Worm (Caenorhabditis elegans): Measurements from ENCODE around the gene F07E5.9.
"Not testable (repeated sequence)": the region's sequence is repeated elsewhere in the genome, so short reads cannot be mapped to it uniquely, and the experiment has no call there.

F07E5.9 gene

DNA sequence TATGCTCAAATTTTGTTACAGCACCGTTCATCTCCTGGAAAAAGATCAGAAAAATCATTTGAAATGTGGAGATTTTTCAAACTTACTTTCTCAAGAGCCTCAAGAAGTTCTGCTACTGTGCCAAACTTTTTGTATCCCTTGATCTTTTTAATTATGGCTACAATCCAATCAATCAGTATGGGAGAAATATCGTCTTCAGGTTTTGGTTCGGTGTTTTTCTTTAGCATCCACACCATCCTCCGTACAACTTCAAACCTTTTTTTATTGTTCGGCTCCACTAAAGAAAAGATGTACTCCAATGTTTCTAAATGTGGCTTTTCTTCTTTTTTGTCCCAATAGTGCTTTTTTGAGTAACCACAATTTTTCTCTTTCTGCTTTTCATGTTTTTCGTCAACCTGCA is 3.9 kb downstream of the F07E5.9 start:
- no peak for TF ChIP-seq unc-62 (GFP tag; optimal IDR thresholded peaks at IDR 0.05)

DNA sequence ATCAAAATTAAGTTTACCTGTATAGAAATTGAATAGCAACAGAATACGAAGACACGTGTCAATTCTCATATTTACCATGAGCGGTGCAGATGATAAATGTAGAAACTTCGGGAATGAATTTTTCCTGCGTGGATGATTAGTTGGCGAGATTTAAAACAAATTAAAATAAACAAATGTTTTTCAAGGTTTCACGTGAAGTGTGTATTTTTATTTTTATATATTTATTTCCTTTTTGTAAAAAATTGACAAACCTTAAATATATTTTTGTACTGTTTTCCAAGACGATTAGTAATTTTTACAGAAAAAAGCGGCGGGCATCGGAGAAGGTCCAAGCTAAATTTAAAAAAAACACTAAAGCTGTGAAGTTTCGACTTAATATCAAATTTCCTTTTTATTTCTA is 4.8 kb downstream of the F07E5.9 start, which contains the start of gene F07E5.8:
TSS of gene F07E5.8 (minus strand) at position 101 of the 400 bp plus-strand sequence.
- no peak for TF ChIP-seq unc-62 (GFP tag; optimal IDR thresholded peaks at IDR 0.05)

ce11 chrII:2071429-2071828 is 8.9 kb downstream of the F07E5.9 start, which contains the start of gene F07E5.7:
Gene F07E5.7, minus strand, starts transcription at chrII:2071529.
- TF ChIP-seq unc-62 (GFP tag; optimal IDR thresholded peaks at IDR 0.05) = no peak

DNA sequence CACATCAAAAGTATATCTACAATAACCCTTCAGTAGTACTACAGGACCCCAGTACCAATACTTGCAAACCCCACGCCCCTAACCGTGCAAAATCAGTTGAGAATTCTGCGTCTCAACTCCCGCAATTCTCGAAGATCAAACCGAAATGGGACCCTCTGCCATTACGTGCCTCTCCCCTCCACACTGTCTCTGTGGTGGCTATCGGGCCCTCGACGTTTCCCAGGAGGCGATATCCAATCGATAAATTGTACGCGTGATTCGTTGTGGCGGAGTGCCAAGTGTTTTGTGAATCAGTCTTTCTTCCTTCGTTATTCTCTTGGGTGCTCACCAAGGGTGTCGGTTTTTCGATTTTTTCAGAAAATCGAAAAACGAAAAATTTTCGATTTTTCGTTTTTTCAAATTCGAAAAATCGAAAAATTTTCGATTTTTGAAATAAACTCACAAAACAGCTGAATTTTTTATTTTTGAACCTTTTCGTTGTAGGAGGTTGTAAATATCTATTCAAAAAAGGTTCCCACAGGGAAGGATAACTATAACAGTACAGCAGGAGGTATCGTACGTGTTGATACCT is 12.8 kb downstream of the F07E5.9 start, which contains the start of gene F07E5.12:
TSS of gene F07E5.12 (plus strand) at position 521 of the 571 bp plus-strand sequence.
- TF ChIP-seq unc-62 (GFP tag; optimal IDR thresholded peaks at IDR 0.05) = not testable (repeated sequence)

DNA sequence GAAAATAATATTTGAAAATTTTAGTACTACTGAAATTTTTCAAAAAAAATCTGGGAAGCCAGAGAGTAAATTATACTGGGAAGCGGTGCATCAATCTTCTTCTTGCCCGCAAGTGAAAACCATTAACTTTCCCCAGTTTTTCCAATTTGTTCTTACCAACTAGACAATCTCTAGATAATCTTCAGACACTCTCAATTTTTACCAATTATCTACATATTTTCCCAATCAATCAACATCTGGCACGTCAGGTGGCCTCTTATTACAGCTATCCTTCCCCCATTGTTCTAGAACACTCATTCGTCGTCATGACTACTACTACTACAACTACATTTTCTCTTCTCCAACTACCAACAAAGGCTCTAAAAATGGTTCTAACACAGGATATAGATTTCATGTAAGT is 15.8 kb downstream of the F07E5.9 start, which contains the start of gene fbxb-6:
TSS of gene fbxb-6 (plus strand) at position 301 of the 400 bp plus-strand sequence.
- TF ChIP-seq unc-62 (GFP tag; optimal IDR thresholded peaks at IDR 0.05) = no peak

DNA sequence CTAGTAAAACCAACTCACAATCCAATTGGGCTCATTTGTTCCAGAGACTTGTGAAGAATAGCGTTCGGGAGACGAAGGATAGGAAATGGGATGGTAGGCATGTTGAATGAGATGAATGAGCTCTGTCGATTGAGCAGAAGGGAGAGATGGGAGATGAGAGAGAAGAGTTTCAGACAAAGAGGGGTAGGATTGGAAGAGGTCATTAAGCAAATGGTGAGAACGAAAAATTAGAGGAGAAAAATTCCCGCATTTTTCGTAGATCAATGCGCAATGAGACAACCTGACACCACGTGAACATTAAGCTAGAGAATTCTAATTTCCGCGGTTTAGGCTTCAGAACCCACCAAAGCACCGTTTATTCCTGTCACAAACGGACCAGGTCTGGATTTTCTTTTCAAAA is 16.3 kb downstream of the F07E5.9 start, which contains the start of gene F07E5.13:
TSS of gene F07E5.13 (minus strand) at position 101 of the 400 bp plus-strand sequence.
- no peak for TF ChIP-seq unc-62 (GFP tag; optimal IDR thresholded peaks at IDR 0.05)

- no peak for TF ChIP-seq unc-62 (GFP tag; optimal IDR thresholded peaks at IDR 0.05)
Measured at ce11 chrII:2058985-2059384, 21.3 kb downstream of the F07E5.9 start, which contains the start of gene F07E5.5. Gene F07E5.5, minus strand, starts transcription at chrII:2059070.

DNA sequence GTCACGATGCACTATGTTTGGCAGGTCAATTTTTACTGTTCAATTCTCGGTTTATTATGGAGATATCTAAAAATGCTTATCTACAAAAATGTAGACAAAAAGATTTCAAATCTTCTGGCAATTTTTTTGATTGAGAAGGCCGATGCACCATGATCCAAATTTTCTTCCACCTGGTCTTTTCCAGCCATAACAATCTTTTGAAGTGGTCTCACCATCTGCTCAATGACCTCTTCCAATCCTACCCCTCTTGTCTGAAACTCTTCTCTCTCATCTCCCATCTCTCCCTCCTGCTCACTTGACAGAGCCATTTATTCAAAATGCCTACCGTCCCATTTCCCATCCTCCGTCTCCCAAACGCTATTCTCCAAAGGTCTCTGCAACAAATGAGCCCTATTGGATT is 29.0 kb downstream of the F07E5.9 start, which contains the start of gene fbxb-35:
TSS of gene fbxb-35 (plus strand) at position 301 of the 400 bp plus-strand sequence.
- TF ChIP-seq unc-62 (GFP tag; optimal IDR thresholded peaks at IDR 0.05) = no peak

DNA sequence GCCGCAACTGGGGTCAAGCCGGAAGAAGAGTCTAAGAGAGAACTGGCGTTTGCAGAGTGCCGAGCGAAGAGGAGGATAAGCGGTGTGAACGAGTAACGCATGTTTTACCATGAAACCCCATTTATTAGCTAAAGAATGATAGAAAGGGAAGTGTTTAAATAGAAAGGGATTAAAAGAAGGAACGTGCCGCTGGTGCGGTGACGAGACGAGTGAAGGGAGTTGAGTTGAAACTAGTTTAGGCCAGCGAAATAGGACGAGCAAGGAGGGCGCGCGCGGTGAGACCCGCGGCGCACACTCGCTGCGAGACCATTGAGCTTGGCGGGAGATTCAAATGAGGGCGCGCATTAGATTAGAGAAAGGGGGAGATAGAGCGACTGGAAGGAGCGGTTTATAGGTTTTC is 33.8 kb downstream of the F07E5.9 start, which contains the start of gene math-1:
TSS of gene math-1 (minus strand) at position 101 of the 400 bp plus-strand sequence.
- not testable (repeated sequence) for TF ChIP-seq unc-62 (GFP tag; optimal IDR thresholded peaks at IDR 0.05)

ce11 chrII:2045505-2045904 is 34.8 kb downstream of the F07E5.9 start, which contains the start of gene bath-24:
Gene bath-24, minus strand, starts transcription at chrII:2045605.
- TF ChIP-seq unc-62 (GFP tag; optimal IDR thresholded peaks at IDR 0.05) = no peak

DNA sequence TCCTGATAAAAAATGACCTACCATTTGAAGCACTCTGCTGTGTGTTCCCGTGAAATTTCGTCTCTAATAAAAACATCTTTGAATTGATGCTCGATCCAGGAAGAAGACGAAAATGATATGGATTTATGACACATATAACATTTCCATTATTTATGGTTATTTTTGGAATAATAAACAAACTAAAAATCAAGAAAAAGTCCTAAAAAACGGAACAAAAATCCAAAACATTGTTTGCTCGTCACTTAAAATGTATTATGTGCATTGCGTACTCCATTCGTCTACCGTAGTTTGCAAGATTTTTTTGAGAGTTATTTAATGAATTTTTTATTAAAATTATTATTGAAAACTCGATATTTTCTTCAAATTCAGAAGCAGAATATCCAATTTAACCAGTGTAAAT is 37.9 kb downstream of the F07E5.9 start, which contains the start of gene bath-20:
TSS of gene bath-20 (minus strand) at position 101 of the 400 bp plus-strand sequence.
- no peak for TF ChIP-seq unc-62 (GFP tag; optimal IDR thresholded peaks at IDR 0.05)

DNA sequence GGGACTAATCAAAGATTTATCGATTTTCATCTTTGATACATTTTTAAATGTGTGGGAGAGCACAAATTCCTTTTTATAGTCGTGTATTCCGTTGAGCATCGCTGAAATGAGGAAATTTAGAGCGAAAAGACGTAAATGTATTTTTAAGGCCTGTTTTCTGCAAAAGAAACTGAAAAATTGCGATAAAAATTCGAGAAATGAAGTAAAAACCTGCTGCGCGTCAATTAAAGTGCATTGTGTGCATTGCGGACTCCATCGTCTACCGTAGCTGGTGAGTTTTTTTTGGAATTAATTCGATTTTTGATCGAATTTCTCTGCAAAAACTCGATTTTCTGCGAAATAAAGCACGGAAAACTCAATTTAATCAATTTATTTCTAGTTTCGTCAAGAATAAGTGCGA is 41.0 kb downstream of the F07E5.9 start, which contains the start of gene bath-19:
TSS of gene bath-19 (minus strand) at position 101 of the 400 bp plus-strand sequence.
- no peak for TF ChIP-seq unc-62 (GFP tag; optimal IDR thresholded peaks at IDR 0.05)

DNA sequence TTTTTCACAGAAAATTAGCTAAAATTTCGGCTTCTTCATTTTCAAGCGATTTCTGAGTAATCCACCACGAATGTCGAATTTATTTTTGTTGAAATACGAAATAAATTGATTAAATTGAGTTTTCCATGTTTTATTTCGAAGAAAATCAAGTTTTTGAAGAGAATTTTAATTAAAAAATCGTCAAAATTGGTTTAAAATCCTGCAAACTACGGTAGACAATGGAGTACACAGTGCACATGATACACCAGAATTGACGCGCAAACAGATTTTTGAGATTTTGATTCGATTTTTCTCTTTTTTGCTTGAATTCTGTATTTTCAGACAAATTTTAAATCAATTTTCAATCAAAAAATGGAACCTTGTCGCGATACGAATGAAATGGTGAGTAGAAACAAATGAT is 47.0 kb downstream of the F07E5.9 start, which contains the start of gene F59H6.14:
TSS of gene F59H6.14 (plus strand) at position 301 of the 400 bp plus-strand sequence.
- TF ChIP-seq unc-62 (GFP tag; optimal IDR thresholded peaks at IDR 0.05) = no peak

- TF ChIP-seq unc-62 (GFP tag; optimal IDR thresholded peaks at IDR 0.05) = not testable (repeated sequence)
Measured at ce11 chrII:2032282-2032681, 48.0 kb downstream of the F07E5.9 start, which contains the start of gene btb-4. Gene btb-4, plus strand, starts transcription at chrII:2032316.

ce11 chrII:2031852-2032251 is 48.5 kb downstream of the F07E5.9 start, which contains the start of gene bath-5:
Gene bath-5, minus strand, starts transcription at chrII:2031952.
- TF ChIP-seq unc-62 (GFP tag; optimal IDR thresholded peaks at IDR 0.05) = no peak

- TF ChIP-seq unc-62 (GFP tag; optimal IDR thresholded peaks at IDR 0.05) = no peak
Measured at ce11 chrII:2030367-2030766, 50.0 kb downstream of the F07E5.9 start, which contains the start of gene bath-3. Gene bath-3, minus strand, starts transcription at chrII:2030467.

- TF ChIP-seq unc-62 (GFP tag; optimal IDR thresholded peaks at IDR 0.05) = no peak
Measured at ce11 chrII:2028712-2029111, 51.6 kb downstream of the F07E5.9 start, which contains the start of gene bath-1. Gene bath-1, minus strand, starts transcription at chrII:2028812.
